Fruit fly (Drosophila melanogaster) whole organism, wandering third instar larva: ENCODE data around the gene chp.

ENCODE experiments used
- Hnf4 ChIP-seq: fragments of 200-800 bp; sonication (Bioruptor generic); optimal IDR thresholded peaks from 2 replicates; lab custom pipeline; 2016; ENCODE audit warnings: missing biosample characterization, mild to moderate bottlenecking, missing genetic modification characterization
- Hr78 ChIP-seq: fragments of >200 bp; optimal IDR thresholded peaks from 2 replicates; lab custom pipeline; 2017; ENCODE audit warnings: missing biosample characterization, missing genetic modification characterization
- Myc ChIP-seq: fragments of >200 bp; optimal IDR thresholded peaks from 2 replicates; lab custom pipeline; 2017
- N ChIP-seq: fragments of >200 bp; optimal IDR thresholded peaks from 2 replicates; lab custom pipeline; 2018; ENCODE audit warnings: missing biosample characterization, missing external identifiers, missing genetic modification characterization
- brk ChIP-seq: fragments of 200-800 bp; sonication (Bioruptor generic); optimal IDR thresholded peaks from 2 replicates; lab custom pipeline; 2016; ENCODE audit warnings: missing biosample characterization, mild to moderate bottlenecking, missing genetic modification characterization
- dl ChIP-seq, 2 experiments: fragments of 175-275, 200-275 bp in 1 of 2; fragments of 200-275 bp in 1 of 2; sonication (Bioruptor generic); optimal IDR thresholded peaks; lab custom pipeline; 2018; ENCODE audit warnings: mild to moderate bottlenecking in 2 of 2, missing biosample characterization in 2 of 2, missing genetic modification characterization in 2 of 2, moderate library complexity in 2 of 2; ENCODE audit not compliant: partially characterized antibody in 2 of 2, insufficient read depth in 1 of 2
- dsf ChIP-seq: sonication (Bioruptor generic); optimal IDR thresholded peaks from 2 replicates; lab custom pipeline; 2016; ENCODE audit warnings: missing biosample characterization, missing genetic modification characterization, borderline replicate concordance
- ey ChIP-seq: fragments of 200-800 bp; sonication (Bioruptor generic); optimal IDR thresholded peaks from 2 replicates; lab custom pipeline; 2016; ENCODE audit warnings: missing biosample characterization, missing genetic modification characterization
- lola ChIP-seq: fragments of >200 bp; optimal IDR thresholded peaks from 2 replicates; lab custom pipeline; 2017; ENCODE audit warnings: missing biosample characterization, missing genetic modification characterization
- psq ChIP-seq: fragments of 200-800 bp; sonication (Bioruptor generic); optimal IDR thresholded peaks from 3 replicates; lab custom pipeline; 2017; ENCODE audit warnings: missing biosample characterization, mild to moderate bottlenecking, missing genetic modification characterization, moderate library complexity
- rgr ChIP-seq: fragments of 200-800 bp; sonication (Bioruptor generic); optimal IDR thresholded peaks from 3 replicates; lab custom pipeline; 2016; ENCODE audit warnings: missing biosample characterization, mild to moderate bottlenecking, missing genetic modification characterization
- sage ChIP-seq: fragments of 200-800 bp; sonication (Bioruptor generic); optimal IDR thresholded peaks from 2 replicates; lab custom pipeline; 2016; ENCODE audit warnings: missing biosample characterization, mild to moderate bottlenecking, missing genetic modification characterization
- usp ChIP-seq: fragments of >200 bp; optimal IDR thresholded peaks from 2 replicates; lab custom pipeline; 2017; ENCODE audit warnings: missing biosample characterization, missing genetic modification characterization

DNA sequence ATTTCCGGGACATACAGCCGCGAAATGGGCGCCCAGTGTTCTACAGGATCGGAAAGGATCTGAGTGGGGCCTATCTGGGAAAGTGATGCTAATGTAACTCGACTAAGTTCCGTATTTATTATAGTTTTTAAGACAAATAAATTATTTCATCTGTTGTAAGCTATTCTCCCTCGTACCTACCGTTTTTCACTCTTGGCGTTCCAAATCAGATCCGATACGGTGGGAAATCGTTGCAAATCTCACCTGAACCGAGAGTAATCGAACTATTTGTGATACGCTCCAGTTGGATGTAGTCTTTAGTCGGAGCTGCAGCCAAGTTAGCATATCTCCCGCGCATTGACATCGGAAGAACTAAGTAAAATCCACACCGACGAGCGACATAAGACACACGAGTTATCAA lies 49.4 kb upstream of the chp start, which contains the start of gene CAH16:
- TF ChIP-seq dl (GFP tag; optimal IDR thresholded peaks at IDR 0.05; lab: Kevin White, UChicago; ENCODE audit: insufficient read depth in 1 of 2, partially characterized antibody in 2 of 2): no peak
- no peak for TF ChIP-seq psq (GFP tag; lab: Kevin White, UChicago)
- no peak for TF ChIP-seq brk (GFP tag; lab: Kevin White, UChicago)
- TF ChIP-seq Hnf4 (GFP tag; lab: Kevin White, UChicago): no peak
- TF ChIP-seq usp: no peak
- TF ChIP-seq Myc (lab: Kevin White, UChicago): no peak
- TF ChIP-seq ey (GFP tag; lab: Kevin White, UChicago): no peak
- no peak for TF ChIP-seq Hr78 (GFP tag; lab: Kevin White, UChicago)
- no peak for TF ChIP-seq rgr (GFP tag; lab: Kevin White, UChicago)
- TF ChIP-seq lola (GFP tag; lab: Kevin White, UChicago): no peak
- TF ChIP-seq dsf (GFP tag; lab: Kevin White, UChicago): no peak
- TF ChIP-seq sage (GFP tag; lab: Kevin White, UChicago): no peak
- TF ChIP-seq N (GFP tag; lab: Kevin White, UChicago): no peak
